Worm (Caenorhabditis elegans): Measurements from ENCODE around the gene sdz-16.

ce11 chrV:17307926-17308325 lies 19.8 kb downstream of the sdz-16 start:
- TF ChIP-seq snpc-4 (tag; optimal IDR thresholded peaks at IDR 0.05) (no peak), unc-62 (GFP tag; optimal IDR thresholded peaks at IDR 0.05) (no peak), nhr-12 (tag; optimal IDR thresholded peaks at IDR 0.05) (no peak), nhr-28 (tag; optimal IDR thresholded peaks at IDR 0.05) (no peak), sptf-1 (tag; optimal IDR thresholded peaks at IDR 0.05) (no peak), ztf-11 (tag; optimal IDR thresholded peaks at IDR 0.05) (no peak), ham-2 (GFP tag; optimal IDR thresholded peaks at IDR 0.05) (no peak), lsy-2 (tag; optimal IDR thresholded peaks at IDR 0.05) (no peak), pha-4 (tag; optimal IDR thresholded peaks at IDR 0.05) (no peak), elt-3 (tag; optimal IDR thresholded peaks at IDR 0.05) (no peak), tbx-8 (GFP tag; optimal IDR thresholded peaks at IDR 0.05) (no peak), ceh-83 (GFP tag; optimal IDR thresholded peaks at IDR 0.05) (no peak)

Data from whole organism, mixed stage, embryonic.